Fruit fly (Drosophila melanogaster): ENCODE measurements around the gene CG1116.

CG1116 gene

DNA sequence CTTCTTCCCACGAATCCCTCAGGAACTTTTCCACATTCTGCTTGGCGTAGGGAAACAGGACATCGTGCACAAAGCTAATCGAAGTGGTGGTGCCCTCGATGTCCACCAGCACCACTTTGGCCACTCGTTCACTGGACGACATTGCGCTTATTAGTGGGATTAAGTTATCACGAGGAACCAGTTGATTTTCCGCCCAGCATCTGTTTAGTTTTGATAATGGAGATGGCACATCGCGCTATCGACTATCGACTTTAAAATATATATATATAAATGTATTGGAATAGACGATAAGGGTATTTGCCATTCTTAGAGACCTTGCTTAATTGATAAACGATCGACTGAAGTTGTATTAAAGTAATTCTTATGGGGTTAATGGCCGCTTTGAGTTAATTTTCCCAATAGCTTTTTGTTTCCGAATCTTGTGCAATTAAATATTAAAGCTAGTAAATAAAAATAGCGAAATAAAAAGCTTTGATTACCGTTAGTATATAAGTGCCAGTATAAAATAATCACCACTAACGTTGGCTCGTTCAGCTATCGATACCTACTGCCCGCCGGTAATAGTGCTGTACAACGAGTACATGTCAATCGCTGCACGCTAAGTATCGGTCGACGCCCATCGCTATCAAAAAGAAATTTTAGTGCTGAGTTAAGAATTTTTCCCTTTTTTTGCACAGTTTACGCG lies 37.1 kb downstream of the CG1116 start, which contains the start of the genes Enoph and Hph (continued):
- TF ChIP-seq CG8388 (GFP tag; optimal IDR thresholded peaks at IDR 0.05) (peak; percentile 25), Vsx1 (GFP tag; optimal IDR thresholded peaks at IDR 0.05) (peak; percentile 50), CG7839 (tag; optimal IDR thresholded peaks at IDR 0.05) (peak; percentile 62), maf-S (GFP tag; optimal IDR thresholded peaks at IDR 0.05) (peak; percentile 30), Sox102F (GFP tag; optimal IDR thresholded peaks at IDR 0.05) (peak; percentile 63), CG12219 (GFP tag; optimal IDR thresholded peaks at IDR 0.05) (no peak), Usf (GFP tag; optimal IDR thresholded peaks at IDR 0.05) (peak; percentile 11), CG10366 (GFP tag; IDR thresholded peaks at IDR 0.05) (peak; percentile 46), CG31388 (GFP tag; optimal IDR thresholded peaks at IDR 0.05) (no peak), CG18476 (GFP tag; optimal IDR thresholded peaks at IDR 0.05) (peak; percentile 24), PHDP (tag; optimal IDR thresholded peaks at IDR 0.05) (peak; percentile 58), Bgb (GFP tag; IDR thresholded peaks at IDR 0.05; ENCODE audit: partially characterized antibody) (peak; percentile 67), gro (GFP tag; optimal IDR thresholded peaks at IDR 0.05) (peak; percentile 5), CG2889 (GFP tag; IDR thresholded peaks at IDR 0.05) (no peak), slbo (GFP tag; IDR thresholded peaks at IDR 0.05) (peak; percentile 52; the same call in 1 of the 2 replicates), CG16863 (GFP tag; optimal IDR thresholded peaks at IDR 0.05) (peak; percentile 43), disco-r (GFP tag; optimal IDR thresholded peaks at IDR 0.05) (no peak), Chrac-16 (GFP tag; optimal IDR thresholded peaks at IDR 0.05) (peak; percentile 64), Mad (GFP tag; optimal IDR thresholded peaks at IDR 0.05) (peak; percentile 29), CG7928 (GFP tag; optimal IDR thresholded peaks at IDR 0.05) (peak; percentile 13), bsh (GFP tag; optimal IDR thresholded peaks at IDR 0.05) (peak in 1 of 2 experiments; percentile 39), corto (GFP tag; optimal IDR thresholded peaks at IDR 0.05) (peak; percentile 70), tin (GFP tag; optimal IDR thresholded peaks at IDR 0.05) (peak; percentile 69), gce (GFP tag; IDR thresholded peaks at IDR 0.05) (0 out of 3 replicates have a peak, but pooled peaks have one; percentile 41), Oli (tag; optimal IDR thresholded peaks at IDR 0.05) (peak; percentile 27), CG4404 (GFP tag; IDR thresholded peaks at IDR 0.05) (peak; percentile 54; the same call in 1 of the 2 replicates), HmgD (GFP tag; optimal IDR thresholded peaks at IDR 0.05) (peak; percentile 42), Optix (GFP tag; IDR thresholded peaks at IDR 0.05) (no peak), CG1233 (GFP tag; optimal IDR thresholded peaks at IDR 0.05) (peak; percentile 38), ab (GFP tag; optimal IDR thresholded peaks at IDR 0.05) (no peak), Med (GFP tag) (peak; percentile 88), CG2712 (tag; optimal IDR thresholded peaks at IDR 0.05) (peak; percentile 76), Stat92E (GFP tag; optimal IDR thresholded peaks at IDR 0.05) (no peak), ac (GFP tag; optimal IDR thresholded peaks at IDR 0.05) (no peak), CG2875 (GFP tag; optimal IDR thresholded peaks at IDR 0.05) (no peak), br (optimal IDR thresholded peaks at IDR 0.05) (no peak), CG13424 (tag; optimal IDR thresholded peaks at IDR 0.05) (peak; percentile 71), CG10979 (tag; optimal IDR thresholded peaks at IDR 0.05) (peak; percentile 52), shn (GFP tag; optimal IDR thresholded peaks at IDR 0.05) (peak; percentile 13), kni (GFP tag; optimal IDR thresholded peaks at IDR 0.05) (no peak), CG13296 (GFP tag; optimal IDR thresholded peaks at IDR 0.05) (peak; percentile 57), Dip2 (GFP tag; IDR thresholded peaks at IDR 0.05) (no peak), prd (optimal IDR thresholded peaks at IDR 0.05) (no peak), prd (GFP tag; IDR thresholded peaks at IDR 0.05) (peak; percentile 74), CG6175 (GFP tag; IDR thresholded peaks at IDR 0.05) (no peak), CG32532 (GFP tag; IDR thresholded peaks at IDR 0.05) (peak; percentile 65), GATAe (GFP tag; conservative IDR thresholded peaks at IDR 0.05) (no peak), CoRest (tag; optimal IDR thresholded peaks at IDR 0.05) (peak; percentile 83), CG12104 (GFP tag; optimal IDR thresholded peaks at IDR 0.05) (peak; percentile 57), rib (GFP tag; IDR thresholded peaks at IDR 0.05) (peak; percentile 47; the same call in 1 of the 2 replicates)
